Fruit fly (Drosophila melanogaster) whole organism, embryonic: Measurements from ENCODE around the gene CG17549.

ENCODE experiments used
- Aef1 ChIP-seq: fragments of 200-800 bp; sonication (Bioruptor generic); IDR thresholded peaks from 3 replicates; pipeline ENCODE4 v1.3.6; 2022; ENCODE audit warnings: missing biosample characterization, missing genetic modification characterization
- CG11247 ChIP-seq: fragments of 200-800 bp; sonication (Bioruptor generic); IDR thresholded peaks from 2 replicates; pipeline ENCODE4 v1.3.6; 2022; ENCODE audit warnings: missing biosample characterization, missing genetic modification characterization
- CG11504 ChIP-seq: fragments of 200-800 bp; sonication (Bioruptor generic); optimal IDR thresholded peaks from 3 replicates; lab custom pipeline; 2019; ENCODE audit warnings: missing biosample characterization, mild to moderate bottlenecking, missing genetic modification characterization, moderate library complexity
- CG12104 ChIP-seq: fragments of 200-800 bp; sonication (Bioruptor generic); optimal IDR thresholded peaks from 3 replicates; lab custom pipeline; 2016; ENCODE audit warnings: missing biosample characterization, missing genetic modification characterization
- CG1233 ChIP-seq: fragments of 200-800 bp; sonication (Bioruptor generic); optimal IDR thresholded peaks from 4 replicates; lab custom pipeline; 2018; ENCODE audit warnings: missing biosample characterization, mild to moderate bottlenecking, missing genetic modification characterization
- CG12942 ChIP-seq: fragments of 200-800 bp; sonication (Bioruptor generic); optimal IDR thresholded peaks from 3 replicates; lab custom pipeline; 2016; ENCODE audit warnings: missing biosample characterization, missing genetic modification characterization
- CG14710 ChIP-seq: fragments of 200-800 bp; sonication (Bioruptor generic); optimal IDR thresholded peaks from 3 replicates; lab custom pipeline; 2019; ENCODE audit warnings: missing biosample characterization, mild to moderate bottlenecking, missing genetic modification characterization, moderate library complexity
- CG15073 ChIP-seq: fragments of 200-800 bp; sonication (Bioruptor generic); optimal IDR thresholded peaks from 2 replicates; lab custom pipeline; 2016; ENCODE audit warnings: missing biosample characterization, missing genetic modification characterization
- CG16863 ChIP-seq: fragments of 200-800 bp; sonication (Bioruptor generic); optimal IDR thresholded peaks from 3 replicates; lab custom pipeline; 2016; ENCODE audit warnings: missing biosample characterization, missing genetic modification characterization
- CG17829 ChIP-seq: fragments of 200-800 bp; optimal IDR thresholded peaks from 2 replicates; lab custom pipeline; 2019; ENCODE audit warnings: missing biosample characterization, mild to moderate bottlenecking, missing genetic modification characterization, moderate library complexity
- CG18262 ChIP-seq: fragments of 200-800 bp; optimal IDR thresholded peaks from 3 replicates; lab custom pipeline; 2019; ENCODE audit warnings: missing biosample characterization, mild to moderate bottlenecking, missing genetic modification characterization, moderate library complexity
- CG18476 ChIP-seq: fragments of 200-800 bp; sonication (Bioruptor generic); optimal IDR thresholded peaks from 2 replicates; lab custom pipeline; 2016; ENCODE audit warnings: missing biosample characterization, mild to moderate bottlenecking, missing genetic modification characterization
- CG18764 ChIP-seq: fragments of 200-800 bp; sonication (Bioruptor generic); optimal IDR thresholded peaks from 3 replicates; lab custom pipeline; 2016; ENCODE audit warnings: missing biosample characterization, missing genetic modification characterization
- CG2678 ChIP-seq: fragments of 200-800 bp; sonication (Bioruptor generic); optimal IDR thresholded peaks from 3 replicates; lab custom pipeline; 2019; ENCODE audit warnings: missing biosample characterization, mild to moderate bottlenecking, missing genetic modification characterization, moderate library complexity
- CG3847 ChIP-seq: fragments of 200-800 bp; sonication (Bioruptor generic); IDR thresholded peaks from 2 replicates; pipeline ENCODE4 v1.3.6; 2022; ENCODE audit warnings: missing biosample characterization, missing genetic modification characterization
- CG6689 ChIP-seq: fragments of 200-800 bp; sonication (Bioruptor generic); IDR thresholded peaks from 2 replicates; pipeline ENCODE4 v1.3.6; 2022; ENCODE audit warnings: missing biosample characterization, missing genetic modification characterization
- CG6765 ChIP-seq: fragments of 200-800 bp; sonication (Bioruptor generic); optimal IDR thresholded peaks from 3 replicates; lab custom pipeline; 2017; ENCODE audit warnings: missing biosample characterization, mild to moderate bottlenecking, missing genetic modification characterization
- CG7357 ChIP-seq: fragments of 200-800 bp; sonication (Bioruptor generic); IDR thresholded peaks from 3 replicates; pipeline ENCODE4 v1.3.6; 2022; ENCODE audit warnings: missing biosample characterization, missing genetic modification characterization
- CG8388 ChIP-seq: fragments of 200-800 bp; sonication (Bioruptor generic); optimal IDR thresholded peaks from 2 replicates; lab custom pipeline; 2019; ENCODE audit warnings: missing biosample characterization, mild to moderate bottlenecking, missing genetic modification characterization, moderate library complexity
- Chrac-16 ChIP-seq: fragments of 200-800 bp; sonication (Bioruptor generic); optimal IDR thresholded peaks from 3 replicates; lab custom pipeline; 2016; ENCODE audit warnings: missing biosample characterization, missing genetic modification characterization
- CkIIα-i1 ChIP-seq: fragments of 200-800 bp; sonication (Bioruptor generic); IDR thresholded peaks from 2 replicates; pipeline ENCODE4 v1.3.6; 2022; ENCODE audit warnings: missing biosample characterization, missing genetic modification characterization
- Dek ChIP-seq: fragments of 200-800 bp; sonication (Bioruptor generic); optimal IDR thresholded peaks from 3 replicates; lab custom pipeline; 2019; ENCODE audit warnings: missing biosample characterization, mild to moderate bottlenecking, missing genetic modification characterization, moderate library complexity
- Elba2 ChIP-seq: fragments of 200-800 bp; sonication (Bioruptor generic); optimal IDR thresholded peaks from 3 replicates; lab custom pipeline; 2016; ENCODE audit warnings: missing biosample characterization, missing genetic modification characterization
- HLH54F ChIP-seq: fragments of 200-800 bp; sonication (Bioruptor generic); optimal IDR thresholded peaks from 3 replicates; lab custom pipeline; 2016; ENCODE audit warnings: missing biosample characterization, missing genetic modification characterization
- Hr78 ChIP-seq, 2 experiments: fragments of 200-800 bp in 1 of 2; fragments of >200 bp in 1 of 2; sonication (Bioruptor generic) in 1 of 2; optimal IDR thresholded peaks; 2 replicates each; lab custom pipeline; 2017 to 2019; ENCODE audit warnings: missing biosample characterization in 2 of 2, missing genetic modification characterization in 2 of 2, mild to moderate bottlenecking in 1 of 2, moderate library complexity in 1 of 2
- Mrtf ChIP-seq: fragments of 200-800 bp; sonication (Bioruptor generic); IDR thresholded peaks from 3 replicates; pipeline ENCODE4 v1.3.6; 2022; ENCODE audit warnings: missing biosample characterization, missing genetic modification characterization
- Nf-YC ChIP-seq: fragments of 200-800 bp; optimal IDR thresholded peaks from 3 replicates; lab custom pipeline; 2019; ENCODE audit warnings: missing biosample characterization, mild to moderate bottlenecking, missing genetic modification characterization, moderate library complexity
- PHDP ChIP-seq: fragments of 200-800 bp; sonication (Bioruptor generic); optimal IDR thresholded peaks from 3 replicates; lab custom pipeline; 2018; ENCODE audit warnings: missing biosample characterization, mild to moderate bottlenecking, missing genetic modification characterization, moderate library complexity
- Side ChIP-seq: fragments of 200-800 bp; sonication (Bioruptor generic); optimal IDR thresholded peaks from 2 replicates; lab custom pipeline; 2016; ENCODE audit warnings: missing biosample characterization, missing genetic modification characterization
- Sox100B ChIP-seq: fragments of 200-800 bp; sonication (Bioruptor generic); optimal IDR thresholded peaks from 3 replicates; lab custom pipeline; 2018; ENCODE audit warnings: missing biosample characterization, mild to moderate bottlenecking, missing genetic modification characterization
- abd-A ChIP-seq: fragments of 200-800 bp; sonication (Bioruptor generic); optimal IDR thresholded peaks from 3 replicates; lab custom pipeline; 2019; ENCODE audit warnings: missing biosample characterization, mild to moderate bottlenecking, missing genetic modification characterization, moderate library complexity
- amos ChIP-seq: fragments of 200-800 bp; sonication (Bioruptor generic); IDR thresholded peaks from 2 replicates; pipeline ENCODE4 v1.3.6; 2022; ENCODE audit warnings: missing biosample characterization, missing genetic modification characterization; ENCODE audit not compliant: partially characterized antibody
- bigmax ChIP-seq: fragments of 200-800 bp; sonication (Bioruptor generic); optimal IDR thresholded peaks from 2 replicates; lab custom pipeline; 2018; ENCODE audit warnings: missing biosample characterization, mild to moderate bottlenecking, missing genetic modification characterization
- caup ChIP-seq: fragments of 200-800 bp; sonication (Bioruptor generic); optimal IDR thresholded peaks from 3 replicates; lab custom pipeline; 2017; ENCODE audit warnings: missing biosample characterization, mild to moderate bottlenecking, missing genetic modification characterization, moderate library complexity; ENCODE audit not compliant: severe bottlenecking
- dm ChIP-seq: fragments of 200-800 bp; sonication (Bioruptor generic); optimal IDR thresholded peaks from 3 replicates; lab custom pipeline; 2016; ENCODE audit warnings: missing biosample characterization, missing genetic modification characterization
- emc ChIP-seq: fragments of 200-800 bp; sonication (Bioruptor generic); optimal IDR thresholded peaks from 2 replicates; lab custom pipeline; 2016; ENCODE audit warnings: missing biosample characterization, missing genetic modification characterization
- gcm ChIP-seq: fragments of 200-800 bp; sonication (Bioruptor generic); optimal IDR thresholded peaks from 2 replicates; lab custom pipeline; 2019; ENCODE audit warnings: missing biosample characterization, mild to moderate bottlenecking, missing genetic modification characterization, moderate library complexity
- grn ChIP-seq: fragments of 200-800 bp; sonication (Bioruptor generic); optimal IDR thresholded peaks from 3 replicates; lab custom pipeline; 2017; ENCODE audit warnings: missing biosample characterization, missing genetic modification characterization
- knrl ChIP-seq: fragments of 200-800 bp; sonication (Bioruptor generic); IDR thresholded peaks from 3 replicates; pipeline ENCODE4 v1.3.6; 2022; ENCODE audit warnings: missing biosample characterization, missing genetic modification characterization; ENCODE audit not compliant: partially characterized antibody
- lov ChIP-seq, 2 experiments: fragments of 200-800 bp in 1 of 2; fragments of >200 bp in 1 of 2; sonication (Bioruptor generic) in 1 of 2; IDR thresholded peaks in 1 of 2; optimal IDR thresholded peaks in 1 of 2; 2 replicates in 1 of 2; 3 replicates in 1 of 2; pipeline versions ENCODE4 v1.3.6 to Lab custom; 2017 to 2022; ENCODE audit warnings: missing biosample characterization in 1 of 2, missing genetic modification characterization in 1 of 2
- mam ChIP-seq: fragments of 200-800 bp; sonication (Bioruptor generic); optimal IDR thresholded peaks from 3 replicates; lab custom pipeline; 2016; ENCODE audit warnings: missing biosample characterization, missing genetic modification characterization
- otp ChIP-seq: fragments of 200-800 bp; sonication (Bioruptor generic); IDR thresholded peaks from 3 replicates; pipeline ENCODE4, ENCODE4 v1.3.6; 2022; ENCODE audit warnings: missing biosample characterization, missing genetic modification characterization
- pb ChIP-seq: fragments of 200-800 bp; sonication (Bioruptor generic); optimal IDR thresholded peaks from 3 replicates; lab custom pipeline; 2016; ENCODE audit warnings: missing biosample characterization, missing genetic modification characterization
- repo ChIP-seq: fragments of 200-800 bp; sonication (Bioruptor generic); optimal IDR thresholded peaks from 2 replicates; lab custom pipeline; 2016; ENCODE audit warnings: missing biosample characterization, missing genetic modification characterization
- row ChIP-seq: fragments of 200-800 bp; sonication (Bioruptor generic); IDR thresholded peaks from 3 replicates; pipeline ENCODE4 v1.3.6; 2022; ENCODE audit warnings: missing biosample characterization, missing genetic modification characterization
- salm ChIP-seq: fragments of 200-800 bp; sonication (Bioruptor generic); optimal IDR thresholded peaks from 2 replicates; lab custom pipeline; 2018; ENCODE audit warnings: missing biosample characterization, mild to moderate bottlenecking, missing genetic modification characterization
- sob ChIP-seq: fragments of 200-800 bp; sonication (Bioruptor generic); IDR thresholded peaks from 2 replicates; pipeline ENCODE4 v1.3.6; 2022; ENCODE audit warnings: missing biosample characterization, missing genetic modification characterization
- tll ChIP-seq, 2 experiments: fragments of 200-800 bp in 1 of 2; fragments of >200 bp in 1 of 2; sonication (Bioruptor generic) in 1 of 2; optimal IDR thresholded peaks; 2 replicates each; lab custom pipeline; 2017 to 2019; ENCODE audit warnings: missing biosample characterization in 2 of 2, missing genetic modification characterization in 2 of 2, mild to moderate bottlenecking in 1 of 2, moderate library complexity in 1 of 2
- ttk ChIP-seq: fragments of 200-800 bp; sonication (Bioruptor generic); IDR thresholded peaks from 2 replicates; pipeline ENCODE4 v2.1.2; 2022; ENCODE audit warnings: missing biosample characterization, missing genetic modification characterization
- unpg ChIP-seq: fragments of 200-800 bp; sonication (Bioruptor generic); optimal IDR thresholded peaks from 3 replicates; lab custom pipeline; 2018; ENCODE audit warnings: missing biosample characterization, mild to moderate bottlenecking, missing genetic modification characterization, moderate library complexity

Gene CG17549

dm6 chr2L:19342018-19342417 lies 47.9 kb downstream of the CG17549 start (continued):
- TF ChIP-seq Hr78 (GFP tag; optimal IDR thresholded peaks at IDR 0.05; lab: Kevin White, UChicago) (no peak), tll (GFP tag; optimal IDR thresholded peaks at IDR 0.05; lab: Kevin White, UChicago) (no peak), CG6765 (GFP tag; lab: Kevin White, UChicago) (no peak), Mrtf (no peak), CG18476 (GFP tag; lab: Kevin White, UChicago) (no peak), CG8388 (GFP tag; lab: Kevin White, UChicago) (peak; percentile 69), knrl (GFP tag; lab: Robert Waterston, UW) (no peak), Sox100B (GFP tag; lab: Kevin White, UChicago) (peak; percentile 12), CG7357 (GFP tag; lab: Robert Waterston, UW) (peak; percentile 13; the same call in 1 of the 3 replicates), CG11504 (peak; percentile 84), row (GFP tag; lab: Robert Waterston, UW) (peak; percentile 49; the same call in 2 of the 3 replicates), repo (GFP tag; lab: Kevin White, UChicago) (peak; percentile 12), CG14710 (tag; lab: Kevin White, UChicago) (peak; percentile 55), lov (optimal IDR thresholded peaks at IDR 0.05; lab: Kevin White, UChicago) (no peak), lov (GFP tag; IDR thresholded peaks at IDR 0.05; lab: Robert Waterston, UW) (0 out of 3 replicates have a peak, but pooled peaks have one; percentile 46), abd-A (tag; lab: Kevin White, UChicago) (no peak), bigmax (no peak), caup (no peak), Nf-YC (tag; lab: Kevin White, UChicago) (no peak), Chrac-16 (GFP tag; lab: Kevin White, UChicago) (peak; percentile 23), Elba2 (GFP tag; lab: Kevin White, UChicago) (no peak), CG11247 (GFP tag; lab: Robert Waterston, UW) (no peak), grn (GFP tag; lab: Kevin White, UChicago) (no peak), CG15073 (GFP tag; lab: Kevin White, UChicago) (no peak), PHDP (tag; lab: Kevin White, UChicago) (peak; percentile 49), otp (0 out of 3 replicates have a peak, but pooled peaks have one; percentile 51), HLH54F (GFP tag; lab: Kevin White, UChicago) (no peak), dm (GFP tag; lab: Kevin White, UChicago) (no peak), pb (GFP tag; lab: Kevin White, UChicago) (no peak), CG17829 (tag; lab: Kevin White, UChicago) (peak; percentile 59), amos (no peak), Side (GFP tag; lab: Kevin White, UChicago) (no peak), Dek (tag; lab: Kevin White, UChicago) (no peak), CG18764 (GFP tag; lab: Kevin White, UChicago) (peak; percentile 21), CG18262 (tag; lab: Kevin White, UChicago) (peak; percentile 76), gcm (GFP tag; lab: Kevin White, UChicago) (peak; percentile 94), CG12104 (no peak), unpg (GFP tag; lab: Kevin White, UChicago) (peak; percentile 68), salm (tag; lab: Kevin White, UChicago) (no peak), sob (GFP tag; lab: Robert Waterston, UW) (no peak), Aef1 (GFP tag; lab: Robert Waterston, UW) (no peak), CkIIα-i1 (no peak), CG1233 (GFP tag; lab: Kevin White, UChicago) (peak; percentile 38), CG3847 (GFP tag; lab: Robert Waterston, UW) (no peak), CG6689 (GFP tag; lab: Robert Waterston, UW) (peak; percentile 42; the same call in 1 of the 2 replicates), emc (GFP tag; lab: Kevin White, UChicago) (no peak), ttk (GFP tag; lab: Robert Waterston, UW) (no peak), CG16863 (GFP tag; lab: Kevin White, UChicago) (peak; percentile 42), mam (no peak), CG12942 (GFP tag; lab: Kevin White, UChicago) (no peak), CG2678 (tag; lab: Kevin White, UChicago) (peak; percentile 55)
